Worm (Caenorhabditis elegans) whole organism, young adult: ENCODE measurements around the gene F45E6.1.
A peak's percentile ranks its signal among the peaks of the same experiment; 100 is the strongest.

Source experiments
- B0336.3 ChIP-seq: fragments of 200-800 bp; sonication (Bioruptor generic); IDR thresholded peaks from 2 replicates; pipeline ENCODE4 v1.3.6; 2022; ENCODE audit warnings: missing genetic modification characterization, missing compliant biosample characterization
- C06A6.2 ChIP-seq: fragments of 200-800 bp; sonication (Bioruptor generic); conservative IDR thresholded peaks from 2 replicates; pipeline ENCODE4 v1.3.6; 2022; ENCODE audit warnings: missing genetic modification characterization, missing compliant biosample characterization
- F22D6.2 ChIP-seq: sonication (generic microtip); optimal IDR thresholded peaks from 2 replicates; lab custom pipeline; 2016; ENCODE audit warnings: mild to moderate bottlenecking, missing genetic modification characterization, missing compliant biosample characterization
- F23B12.7 ChIP-seq: sonication (generic microtip); optimal IDR thresholded peaks from 2 replicates; lab custom pipeline; 2017; ENCODE audit warnings: missing genetic modification characterization, mild to moderate bottlenecking, missing compliant biosample characterization, antibody characterized with exemption, moderate library complexity; ENCODE audit not compliant: insufficient read depth
- F49E8.2 ChIP-seq: sonication (generic microtip); optimal IDR thresholded peaks from 3 replicates; lab custom pipeline; 2017; ENCODE audit warnings: missing genetic modification characterization, mild to moderate bottlenecking, missing compliant biosample characterization, antibody characterized with exemption, moderate library complexity; ENCODE audit not compliant: insufficient read depth
- Y95B8A.8 ChIP-seq: fragments of 200-800 bp; sonication (Bioruptor generic); IDR thresholded peaks from 2 replicates; pipeline ENCODE4 v1.3.6; 2022; ENCODE audit warnings: missing genetic modification reagents, missing genetic modification characterization, missing compliant biosample characterization
- atf-7 ChIP-seq: sonication (generic microtip); optimal IDR thresholded peaks from 2 replicates; lab custom pipeline; 2017; ENCODE audit warnings: mild to moderate bottlenecking, missing genetic modification characterization, missing compliant biosample characterization
- attf-5 ChIP-seq: fragments of 200-800 bp; sonication (Bioruptor generic); optimal IDR thresholded peaks from 2 replicates; lab custom pipeline; 2018; ENCODE audit warnings: mild to moderate bottlenecking, missing genetic modification characterization, missing compliant biosample characterization
- bed-2 ChIP-seq: fragments of 200-800 bp; sonication (Bioruptor generic); IDR thresholded peaks from 2 replicates; pipeline ENCODE4 v1.3.6; 2022; ENCODE audit warnings: missing genetic modification reagents, missing genetic modification characterization, missing compliant biosample characterization
- cebp-1 ChIP-seq, 2 experiments: fragments of 200-800 bp in 1 of 2; sonication (Bioruptor generic) in 1 of 2; sonication (generic microtip) in 1 of 2; IDR thresholded peaks in 1 of 2; optimal IDR thresholded peaks in 1 of 2; 2 replicates each; pipeline versions ENCODE4 v1.3.6 to Lab custom; 2017 to 2022; ENCODE audit warnings: missing compliant biosample characterization in 2 of 2, missing genetic modification characterization in 2 of 2, mild to moderate bottlenecking in 1 of 2, missing genetic modification reagents in 1 of 2, moderate library complexity in 1 of 2
- ceh-91 ChIP-seq: fragments of 200-800 bp; sonication (Bioruptor generic); IDR thresholded peaks from 2 replicates; pipeline ENCODE4 v1.3.6; 2022; ENCODE audit warnings: missing genetic modification reagents, missing genetic modification characterization, missing compliant biosample characterization
- chd-7 ChIP-seq: sonication (generic microtip); optimal IDR thresholded peaks from 2 replicates; lab custom pipeline; 2016; ENCODE audit warnings: mild to moderate bottlenecking, missing genetic modification characterization, moderate library complexity, missing compliant biosample characterization
- die-1 ChIP-seq: sonication (generic microtip); optimal IDR thresholded peaks from 2 replicates; lab custom pipeline; 2016; ENCODE audit warnings: missing genotype, mild to moderate bottlenecking, missing genetic modification characterization, missing compliant biosample characterization
- dpff-1 ChIP-seq: sonication (generic microtip); optimal IDR thresholded peaks from 2 replicates; lab custom pipeline; 2017; ENCODE audit warnings: mild to moderate bottlenecking, missing genetic modification characterization, missing compliant biosample characterization
- ets-4 ChIP-seq: fragments of 200-800 bp; sonication (Bioruptor generic); optimal IDR thresholded peaks from 2 replicates; lab custom pipeline; 2018; ENCODE audit warnings: mild to moderate bottlenecking, missing genetic modification characterization, missing compliant biosample characterization
- gei-17 ChIP-seq: fragments of 200-800 bp; sonication (Bioruptor generic); optimal IDR thresholded peaks from 2 replicates; lab custom pipeline; 2018; ENCODE audit warnings: mild to moderate bottlenecking, missing genetic modification characterization, missing compliant biosample characterization
- hmg-20 ChIP-seq: fragments of 200-800 bp; sonication (Bioruptor generic); IDR thresholded peaks from 2 replicates; pipeline ENCODE4 v1.3.6; 2022; ENCODE audit warnings: missing genetic modification reagents, missing genetic modification characterization, missing compliant biosample characterization
- let-526 ChIP-seq: fragments of 200-800 bp; sonication (Bioruptor generic); IDR thresholded peaks from 2 replicates; pipeline ENCODE4 v1.3.6; 2022; ENCODE audit warnings: missing genetic modification reagents, missing genetic modification characterization, missing compliant biosample characterization
- lin-26 ChIP-seq: fragments of 200-800 bp; sonication (Bioruptor generic); IDR thresholded peaks from 2 replicates; pipeline ENCODE4 v1.3.6; 2022; ENCODE audit warnings: missing genetic modification reagents, missing genetic modification characterization, missing compliant biosample characterization
- lin-35 ChIP-seq, 3 experiments: fragments of 150-350 bp in 2 of 3; sonication (generic microtip) in 1 of 3; optimal IDR thresholded peaks; 2 replicates each; lab custom pipeline; 2014 to 2018; ENCODE audit warnings: missing biosample characterization in 3 of 3, missing genetic modification characterization in 3 of 3, missing genetic modification reagents in 3 of 3
- lin-40 ChIP-seq: sonication (generic microtip); optimal IDR thresholded peaks from 2 replicates; lab custom pipeline; 2016; ENCODE audit warnings: missing genetic modification characterization, mild to moderate bottlenecking, missing compliant biosample characterization, missing genotype, missing genetic modification reagents
- madf-6 ChIP-seq: fragments of 200-800 bp; sonication (Bioruptor generic); IDR thresholded peaks from 2 replicates; pipeline ENCODE4 v1.3.6; 2022; ENCODE audit warnings: missing genetic modification reagents, missing genetic modification characterization, missing compliant biosample characterization
- mxl-1 ChIP-seq: sonication (generic microtip); optimal IDR thresholded peaks from 2 replicates; lab custom pipeline; 2016; ENCODE audit warnings: missing genetic modification characterization, missing compliant biosample characterization
- nhr-120 ChIP-seq: fragments of 200-800 bp; sonication (Bioruptor generic); IDR thresholded peaks from 2 replicates; pipeline ENCODE4 v1.3.6; 2022; ENCODE audit warnings: missing genetic modification characterization, missing compliant biosample characterization
- nhr-80 ChIP-seq: sonication (generic microtip); optimal IDR thresholded peaks from 2 replicates; lab custom pipeline; 2016; ENCODE audit warnings: missing genetic modification characterization, missing compliant biosample characterization
- pha-4 ChIP-seq: fragments of 150-350 bp; sonication (generic microtip); optimal IDR thresholded peaks from 2 replicates; lab custom pipeline; 2014; ENCODE audit warnings: missing biosample characterization, missing genetic modification reagents, missing genetic modification characterization
- rcor-1 ChIP-seq: fragments of 200-800 bp; sonication (Bioruptor generic); IDR thresholded peaks from 2 replicates; pipeline ENCODE4 v1.3.6; 2022; ENCODE audit warnings: missing genetic modification reagents, missing genetic modification characterization, missing compliant biosample characterization
- sdz-38 ChIP-seq: sonication (generic microtip); optimal IDR thresholded peaks from 2 replicates; lab custom pipeline; 2016; ENCODE audit warnings: missing genotype, missing genetic modification characterization, missing compliant biosample characterization
- somi-1 ChIP-seq: fragments of 200-800 bp; sonication (Bioruptor generic); optimal IDR thresholded peaks from 2 replicates; lab custom pipeline; 2018; ENCODE audit warnings: mild to moderate bottlenecking, missing genetic modification characterization, missing compliant biosample characterization
- sptf-2 ChIP-seq: fragments of 200-800 bp; sonication (Bioruptor generic); optimal IDR thresholded peaks from 2 replicates; lab custom pipeline; 2018; ENCODE audit warnings: mild to moderate bottlenecking, missing genetic modification characterization, missing compliant biosample characterization
- tbp1 ChIP-seq: fragments of 200-800 bp; sonication (Bioruptor generic); optimal IDR thresholded peaks from 2 replicates; lab custom pipeline; 2018; ENCODE audit warnings: mild to moderate bottlenecking, missing genetic modification characterization, missing compliant biosample characterization
- unc-130 ChIP-seq: sonication (generic microtip); optimal IDR thresholded peaks from 2 replicates; lab custom pipeline; 2016; ENCODE audit warnings: missing genetic modification reagents, missing genetic modification characterization, missing compliant biosample characterization
- unc-62 ChIP-seq: fragments of 150-350 bp; optimal IDR thresholded peaks from 2 replicates; lab custom pipeline; 2014; ENCODE audit warnings: missing biosample characterization, missing genetic modification reagents, missing genetic modification characterization
- xnd-1 ChIP-seq: sonication (generic microtip); optimal IDR thresholded peaks from 2 replicates; lab custom pipeline; 2016; ENCODE audit warnings: missing genotype, missing genetic modification reagents, missing genetic modification characterization, missing compliant biosample characterization
- zim-3 ChIP-seq: sonication (generic microtip); optimal IDR thresholded peaks from 2 replicates; lab custom pipeline; 2017; ENCODE audit warnings: mild to moderate bottlenecking, missing genetic modification characterization, moderate library complexity, missing compliant biosample characterization
- ztf-26 ChIP-seq: sonication (generic microtip); optimal IDR thresholded peaks from 2 replicates; lab custom pipeline; 2017; ENCODE audit warnings: missing genetic modification characterization, missing compliant biosample characterization

The F45E6.1 gene

DNA sequence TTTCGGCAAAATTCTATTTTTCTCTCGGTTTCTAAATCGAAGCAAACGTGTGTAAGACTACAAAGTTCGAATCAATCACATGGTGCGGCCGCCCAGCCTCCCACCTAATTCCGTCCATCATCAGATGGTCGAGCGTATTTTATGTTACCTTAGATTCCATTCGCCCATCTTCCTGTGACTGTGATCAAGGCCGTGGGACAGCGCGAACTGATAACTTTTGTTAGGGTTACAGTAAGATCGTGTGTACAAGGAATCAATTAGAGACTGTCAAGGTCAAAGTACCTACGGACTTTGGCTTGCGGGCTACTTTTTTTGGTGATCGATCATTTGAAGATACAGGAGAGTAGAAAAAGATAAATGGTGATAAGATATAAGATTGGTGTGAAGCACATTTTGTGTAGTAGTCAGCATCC, 45.8 kb upstream of the F45E6.1 start:
- TF ChIP-seq F23B12.7 (tag; lab: Kevin White, UChicago) (peak; percentile 7), somi-1 (peak; percentile 78), lin-26 (peak; percentile 39; the same call in 1 of the 2 replicates), bed-2 (no peak), C06A6.2 (peak; percentile 56), lin-40 (tag; lab: Kevin White, UChicago) (peak; percentile 85), F22D6.2 (tag; lab: Kevin White, UChicago) (peak; percentile 77), dpff-1 (tag; lab: Kevin White, UChicago) (no peak), unc-130 (no peak), B0336.3 (no peak), attf-5 (peak; percentile 21), sptf-2 (GFP tag; lab: Kevin White, UChicago) (no peak), die-1 (peak; percentile 18), lin-35 (GFP tag; optimal IDR thresholded peaks at IDR 0.05; lab: Kevin White, UChicago) (no peak), sdz-38 (tag; lab: Kevin White, UChicago) (no peak), ztf-26 (tag; lab: Kevin White, UChicago) (peak; percentile 87), chd-7 (peak; percentile 46), cebp-1 (GFP tag; IDR thresholded peaks at IDR 0.05; lab: Robert Waterston, UW) (no peak), cebp-1 (tag; optimal IDR thresholded peaks at IDR 0.05; lab: Kevin White, UChicago) (peak; percentile 43), nhr-80 (tag; lab: Kevin White, UChicago) (peak; percentile 50), nhr-120 (GFP tag; lab: Robert Waterston, UW) (no peak)

DNA sequence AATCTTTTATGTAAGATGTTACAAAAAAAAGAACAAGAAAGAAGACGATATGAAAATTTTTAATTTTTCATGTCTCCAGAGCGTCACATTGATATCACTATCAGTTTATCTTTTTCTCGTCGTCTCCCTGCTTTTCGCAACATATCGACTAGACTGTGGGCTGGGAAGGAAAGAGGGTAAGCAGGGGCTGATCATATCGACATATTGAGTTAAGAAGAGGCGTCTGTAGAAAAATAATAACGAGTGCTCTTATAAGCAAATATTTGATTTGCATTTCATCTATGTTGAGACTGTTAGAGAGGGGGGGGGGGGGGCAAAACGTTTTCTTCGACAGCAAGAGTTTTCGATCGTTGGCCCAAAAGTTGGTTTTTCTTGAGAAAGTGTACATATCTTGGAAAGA, 41.7 kb upstream of the F45E6.1 start:
- TF ChIP-seq die-1 (no peak), Y95B8A.8 (no peak), mxl-1 (no peak), cebp-1 (GFP tag; IDR thresholded peaks at IDR 0.05; lab: Robert Waterston, UW) (peak; percentile 39; the same call in 1 of the 2 replicates), cebp-1 (tag; optimal IDR thresholded peaks at IDR 0.05; lab: Kevin White, UChicago) (peak; percentile 33), F49E8.2 (tag; lab: Kevin White, UChicago) (no peak)

DNA sequence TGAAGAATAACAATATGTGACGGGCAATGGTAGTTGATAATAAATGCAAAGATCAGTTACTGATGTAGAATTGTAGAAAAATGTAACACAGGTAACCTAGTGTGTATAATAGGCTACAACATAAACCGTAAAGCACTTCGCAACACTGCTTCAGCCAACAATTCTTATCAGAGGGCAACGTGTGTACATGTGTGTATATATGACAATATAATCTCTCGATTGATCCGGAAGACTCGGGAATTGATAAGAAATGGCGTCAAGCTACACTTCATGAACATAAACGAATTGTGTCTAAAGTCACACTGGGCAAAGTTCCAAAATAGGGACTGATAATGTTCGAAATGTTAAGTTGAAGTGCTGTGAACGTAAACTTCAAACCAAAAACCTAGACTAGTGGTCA, 41.2 kb upstream of the F45E6.1 start:
- TF ChIP-seq rcor-1 (GFP tag; lab: Robert Waterston, UW) = no peak
- TF ChIP-seq pha-4 = peak; percentile 23
- peak; percentile 3 for TF ChIP-seq unc-62
- TF ChIP-seq cebp-1 (GFP tag; IDR thresholded peaks at IDR 0.05; lab: Robert Waterston, UW) = peak; percentile 38; the same call in 1 of the 2 replicates
- TF ChIP-seq cebp-1 (tag; optimal IDR thresholded peaks at IDR 0.05; lab: Kevin White, UChicago) = no peak
- TF ChIP-seq ceh-91 (GFP tag; lab: Robert Waterston, UW) = no peak
- TF ChIP-seq madf-6 (GFP tag; lab: Robert Waterston, UW) = no peak
- TF ChIP-seq nhr-80 (tag; lab: Kevin White, UChicago) = peak; percentile 15
- TF ChIP-seq atf-7 (tag; lab: Kevin White, UChicago) = no peak
- peak; percentile 0 for TF ChIP-seq tbp1 (GFP tag; lab: Kevin White, UChicago)
- TF ChIP-seq gei-17 = no peak
- TF ChIP-seq xnd-1 (tag; lab: Kevin White, UChicago) = no peak
- TF ChIP-seq zim-3 (tag; lab: Kevin White, UChicago) = no peak
- TF ChIP-seq ets-4 (GFP tag; lab: Kevin White, UChicago) = peak; percentile 70
- TF ChIP-seq, all 124 proteins: peak for 6

DNA sequence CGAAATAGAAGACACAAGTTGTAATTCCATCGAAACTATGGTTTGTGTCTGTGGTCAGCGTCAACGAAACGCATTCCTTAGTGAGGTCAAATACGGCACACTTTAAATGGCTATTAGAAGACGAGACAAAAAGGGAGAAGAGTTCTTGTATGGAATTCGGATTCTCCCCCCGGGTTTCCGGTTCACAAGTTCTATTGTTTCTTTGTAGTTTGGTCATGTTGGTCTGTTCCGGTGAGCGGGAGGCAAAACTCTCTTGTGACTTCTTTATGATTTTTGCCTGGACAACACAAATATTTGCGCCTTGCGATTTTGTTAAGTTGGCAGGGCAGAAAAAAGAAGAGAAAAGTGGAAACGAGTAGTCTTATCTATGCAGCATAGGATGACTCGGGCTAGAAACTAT, 40.6 kb upstream of the F45E6.1 start:
- TF ChIP-seq tbp1 (GFP tag; lab: Kevin White, UChicago) (peak; percentile 14), let-526 (GFP tag; lab: Robert Waterston, UW) (peak; percentile 67; the same call in 1 of the 2 replicates), hmg-20 (GFP tag; lab: Robert Waterston, UW) (no peak)
